Fruit fly (Drosophila melanogaster): ENCODE data around the gene Hand.
A peak's percentile ranks its signal among the peaks of the same experiment; 100 is the strongest.

The Hand gene

DNA sequence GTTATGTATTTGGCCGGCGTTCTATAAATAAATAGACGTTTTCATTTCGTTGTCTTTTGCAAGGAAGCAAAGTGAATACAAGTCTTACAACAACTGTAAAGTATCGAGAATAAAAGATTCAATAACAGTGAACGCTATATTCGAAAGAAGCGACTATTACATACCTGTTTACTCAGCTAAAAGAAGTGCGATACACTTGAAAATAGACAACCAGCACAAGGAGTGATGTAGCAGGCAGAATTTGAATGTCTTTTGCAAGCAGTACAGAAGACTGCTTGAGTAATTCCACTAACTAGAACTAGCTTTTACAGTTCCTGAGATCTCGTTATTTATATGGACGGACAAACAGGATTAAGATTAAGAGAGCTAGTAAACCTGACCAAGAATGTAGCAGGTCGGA is 3.1 kb upstream of the Hand start:
- TF ChIP-seq CTCF (optimal IDR thresholded peaks at IDR 0.05) (peak; percentile 19 to 40), CG8478 (optimal IDR thresholded peaks at IDR 0.05) (no peak)

DNA sequence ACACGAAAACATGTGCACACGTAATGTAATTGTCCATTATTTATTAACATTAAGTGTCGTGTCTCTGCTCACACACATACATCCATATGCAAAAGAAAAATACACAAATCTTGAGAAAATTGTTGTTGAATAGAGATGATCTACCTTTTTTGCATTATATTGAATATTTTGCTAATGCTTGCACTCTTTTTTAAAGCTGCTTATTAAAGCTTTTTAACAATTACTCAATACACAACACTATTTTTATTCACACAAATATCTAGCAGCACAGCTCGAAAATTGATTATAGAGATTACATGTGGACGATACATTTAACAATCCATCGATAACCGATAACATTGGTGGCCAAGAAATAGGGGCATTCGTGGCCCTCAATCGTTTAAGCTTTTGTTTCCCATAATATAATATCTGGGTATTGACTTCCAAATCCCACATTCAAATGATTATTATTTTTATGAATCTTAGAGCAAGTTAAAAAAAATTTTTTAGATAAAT is 3.1 kb downstream of the Hand start, which contains the start of gene Ufd4:
Gene Ufd4, minus strand, starts transcription at position 300 of the 495 bp plus-strand sequence.
- no peak for TF ChIP-seq CG8478 (optimal IDR thresholded peaks at IDR 0.05)
- TF ChIP-seq CTCF (optimal IDR thresholded peaks at IDR 0.05), result no peak

DNA sequence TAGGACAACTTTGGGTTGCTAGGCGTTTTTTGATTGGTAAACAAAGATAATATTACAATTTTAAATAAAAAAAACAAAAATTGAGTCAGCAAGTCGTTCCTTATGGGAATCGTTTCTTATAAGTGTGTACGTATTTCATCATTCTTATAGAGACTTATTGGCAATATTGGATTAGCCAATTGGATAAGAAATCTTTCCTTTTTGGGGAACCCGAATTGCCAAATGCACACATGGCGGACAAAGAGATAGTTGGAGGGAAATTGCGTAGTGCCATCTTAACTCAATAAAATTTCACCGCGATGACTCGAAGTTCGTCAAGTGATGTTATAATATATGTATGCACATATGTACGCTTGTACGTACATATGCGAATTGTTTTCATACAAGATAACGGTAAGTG is 3.9 kb downstream of the Hand start:
- TF ChIP-seq CG8478 (optimal IDR thresholded peaks at IDR 0.05) (no peak), CTCF (optimal IDR thresholded peaks at IDR 0.05) (no peak)

dm6 chr2L:10280772-10281171 is 14.4 kb downstream of the Hand start, which contains the start of gene CG34043:
Gene CG34043 (minus strand): TSS chr2L:10280872.
- no peak for TF ChIP-seq CTCF (optimal IDR thresholded peaks at IDR 0.05)
- TF ChIP-seq CG8478 (optimal IDR thresholded peaks at IDR 0.05), result no peak

- TF ChIP-seq CG8478 (optimal IDR thresholded peaks at IDR 0.05) (no peak), CTCF (optimal IDR thresholded peaks at IDR 0.05) (peak in 1 of 2 experiments; percentile 21)
Measured at dm6 chr2L:10278658-10279057, 16.5 kb downstream of the Hand start, which contains the start of gene Utx. Gene Utx (minus strand): TSS chr2L:10278811.

dm6 chr2L:10277362-10277761 is 17.8 kb downstream of the Hand start:
- peak in 1 of 2 experiments; percentile 9 for TF ChIP-seq CTCF (optimal IDR thresholded peaks at IDR 0.05)
- TF ChIP-seq CG8478 (optimal IDR thresholded peaks at IDR 0.05), result no peak

dm6 chr2L:10276846-10277245 is 18.3 kb downstream of the Hand start:
- no peak for TF ChIP-seq CTCF (optimal IDR thresholded peaks at IDR 0.05)
- no peak for TF ChIP-seq CG8478 (optimal IDR thresholded peaks at IDR 0.05)

DNA sequence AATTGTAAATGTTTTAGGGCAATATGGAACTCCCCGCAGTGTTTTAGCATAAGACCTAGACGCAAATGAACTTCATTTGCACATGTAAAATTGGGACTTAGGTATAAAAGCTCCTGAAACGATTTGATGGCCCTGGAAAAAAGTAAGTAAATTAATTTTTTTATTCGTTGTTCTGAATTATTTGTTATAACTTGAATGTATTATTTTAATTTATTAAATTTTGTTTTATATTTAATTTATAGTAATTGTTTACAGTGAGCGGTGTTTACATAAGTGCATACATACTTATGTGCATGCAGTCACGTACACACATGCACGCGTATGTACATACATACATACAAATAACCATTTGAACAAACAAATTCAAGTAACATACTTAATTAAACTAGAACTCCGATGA is 18.7 kb downstream of the Hand start:
- TF ChIP-seq CG8478 (optimal IDR thresholded peaks at IDR 0.05), result no peak

dm6 chr2L:10272224-10272623 is 23.0 kb downstream of the Hand start, which contains the start of gene trk:
Gene trk (minus strand): TSS chr2L:10272324.
- TF ChIP-seq CTCF (optimal IDR thresholded peaks at IDR 0.05), result no peak
- TF ChIP-seq CG8478 (optimal IDR thresholded peaks at IDR 0.05), result no peak

DNA sequence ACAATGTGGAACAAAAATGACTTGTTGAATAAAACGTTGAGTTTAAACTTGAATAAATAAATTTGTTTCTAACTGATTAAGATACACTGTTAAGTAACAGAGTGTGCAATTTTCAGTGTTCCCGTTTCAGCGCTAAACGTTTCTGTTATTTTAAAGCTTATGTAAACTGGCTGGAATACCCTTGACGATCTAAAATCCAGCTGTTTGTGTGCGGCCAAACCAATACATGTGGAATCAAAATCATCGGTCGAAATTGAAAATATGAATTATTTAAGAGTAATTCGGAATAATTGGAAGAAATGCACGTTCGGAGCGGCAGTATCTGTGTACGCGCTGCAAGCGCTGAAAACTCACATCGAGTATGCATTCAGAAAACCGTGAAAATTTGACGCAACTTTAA is 25.3 kb downstream of the Hand start, which contains the start of gene Mulk:
Gene Mulk, plus strand, starts transcription at position 198 of the 400 bp plus-strand sequence.
- TF ChIP-seq CG8478 (optimal IDR thresholded peaks at IDR 0.05), result no peak
- TF ChIP-seq CTCF (optimal IDR thresholded peaks at IDR 0.05), result no peak

DNA sequence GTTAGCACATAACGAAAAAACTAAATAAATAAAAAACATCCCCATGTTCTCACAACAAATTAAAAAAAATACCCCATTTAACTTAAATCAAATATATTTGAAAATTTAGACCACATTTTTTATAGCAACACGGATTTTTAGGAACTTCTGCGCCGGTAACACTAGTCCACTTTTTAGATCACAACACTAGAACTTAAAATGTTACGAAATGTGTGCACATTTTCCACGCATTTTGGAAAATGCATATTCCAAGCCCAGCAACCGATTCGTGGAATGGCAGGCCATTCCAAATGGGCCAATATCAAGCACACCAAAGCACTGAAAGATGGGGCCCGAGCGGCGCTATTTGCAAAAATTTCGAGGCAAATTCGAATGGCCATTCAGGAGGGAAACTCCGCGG is 26.5 kb downstream of the Hand start, which contains the start of gene CG4957:
Gene CG4957, plus strand, starts transcription at position 185 of the 400 bp plus-strand sequence.
- TF ChIP-seq CG8478 (optimal IDR thresholded peaks at IDR 0.05), result no peak
- no peak for TF ChIP-seq CTCF (optimal IDR thresholded peaks at IDR 0.05)

DNA sequence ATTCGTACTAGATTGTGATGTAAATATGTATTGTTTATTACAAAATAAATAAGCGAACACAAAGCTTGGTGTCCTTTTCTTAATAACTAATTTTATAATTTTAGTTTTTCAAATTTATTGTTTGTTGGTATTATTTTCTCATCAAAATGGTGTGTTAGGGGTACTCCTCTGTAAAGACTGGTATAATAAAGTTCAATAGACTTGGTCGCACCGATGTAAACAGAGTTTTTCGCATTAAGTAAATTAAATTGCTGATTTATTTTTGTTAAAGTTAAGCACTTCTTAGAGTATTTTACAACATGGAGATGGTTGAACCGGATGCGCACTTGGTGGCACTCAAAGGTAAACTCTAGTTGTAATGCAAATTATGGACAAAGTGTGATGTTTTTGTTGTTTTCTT is 28.7 kb downstream of the Hand start, which contains the start of gene CG4953:
Gene CG4953, plus strand, starts transcription at position 193 of the 400 bp plus-strand sequence.
- TF ChIP-seq CTCF (optimal IDR thresholded peaks at IDR 0.05), result no peak

DNA sequence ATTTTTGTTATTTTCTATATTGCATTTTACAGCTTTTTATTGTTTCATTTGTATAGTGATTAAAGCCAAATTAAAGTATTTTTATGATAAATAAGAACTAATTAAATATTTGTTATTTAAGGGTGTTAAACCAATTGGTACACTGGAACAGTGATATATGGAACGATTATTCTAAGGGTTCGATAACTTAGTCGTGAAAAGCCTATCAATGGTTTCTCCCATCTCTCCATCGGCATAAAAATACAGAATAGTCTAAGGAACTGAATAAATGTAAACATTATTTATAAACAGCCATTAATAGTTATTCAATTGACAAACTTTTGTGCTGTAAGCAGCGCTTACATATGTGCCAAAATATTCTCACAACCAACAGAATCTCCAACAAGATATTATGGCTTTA is 30.1 kb downstream of the Hand start, which contains the start of gene Mob3:
Gene Mob3, plus strand, starts transcription at position 208 of the 400 bp plus-strand sequence.
- no peak for TF ChIP-seq CG8478 (optimal IDR thresholded peaks at IDR 0.05)
- no peak for TF ChIP-seq CTCF (optimal IDR thresholded peaks at IDR 0.05)

- no peak for TF ChIP-seq CTCF (optimal IDR thresholded peaks at IDR 0.05)
- no peak for TF ChIP-seq CG8478 (optimal IDR thresholded peaks at IDR 0.05)
Measured at dm6 chr2L:10263830-10264634, 31.2 kb downstream of the Hand start, which contains the start of gene REPTOR-BP. Gene REPTOR-BP (plus strand): TSS chr2L:10264125.

- TF ChIP-seq CTCF (optimal IDR thresholded peaks at IDR 0.05) (peak in 1 of 2 experiments; percentile 13), CG8478 (optimal IDR thresholded peaks at IDR 0.05) (no peak)
Measured at dm6 chr2L:10263343-10263744, 31.8 kb downstream of the Hand start, which contains the start of gene Rsf1. Gene Rsf1 (minus strand): TSS chr2L:10263554.

DNA sequence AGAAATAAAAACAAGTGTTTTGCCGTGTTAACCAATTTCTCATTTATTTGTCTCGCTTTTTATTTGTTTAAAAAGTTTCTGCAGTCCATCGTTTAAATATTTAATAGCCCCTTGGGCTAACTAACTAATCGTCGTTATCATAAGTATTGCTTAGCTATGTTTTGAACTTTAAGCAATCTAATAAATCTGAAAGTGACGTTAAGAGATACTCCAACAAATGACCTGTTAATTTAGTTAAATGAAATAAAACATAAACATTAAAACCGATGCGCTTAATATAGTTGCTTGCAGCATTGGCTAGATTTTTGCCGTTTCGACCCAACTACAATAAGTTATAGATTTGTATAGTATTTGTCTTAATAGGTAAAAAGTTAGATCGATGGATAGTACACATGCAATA is 33.4 kb downstream of the Hand start:
- TF ChIP-seq CTCF (optimal IDR thresholded peaks at IDR 0.05), result no peak
- no peak for TF ChIP-seq CG8478 (optimal IDR thresholded peaks at IDR 0.05)
